Worm (Caenorhabditis elegans): ENCODE measurements around the gene Y39A3CL.7.

Y39A3CL.7 gene

DNA sequence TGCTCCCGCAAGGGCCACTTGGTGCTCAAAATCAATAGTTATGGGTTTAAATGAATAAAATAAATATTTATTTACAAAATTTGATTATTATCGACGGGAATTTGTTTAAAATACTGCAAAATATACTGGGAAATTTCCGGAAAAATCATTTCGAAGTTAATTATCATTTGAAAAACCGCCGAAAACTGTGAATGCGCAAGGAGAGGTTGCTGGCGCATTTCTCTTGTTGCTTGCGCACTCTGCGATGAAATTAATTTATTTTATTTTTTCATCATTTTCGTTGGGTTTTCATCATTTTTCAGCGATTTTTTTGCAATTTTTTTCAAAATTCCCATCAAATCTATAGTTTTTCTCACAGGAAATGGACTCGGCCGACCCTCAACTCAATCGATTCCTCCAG lies 34.8 kb downstream of the Y39A3CL.7 start, which contains the start of gene ddp-1 (continued):
- TF ChIP-seq nhr-129 (tag; optimal IDR thresholded peaks at IDR 0.05) (peak; percentile 78), sma-3 (GFP tag; optimal IDR thresholded peaks at IDR 0.05) (peak; percentile 96), elt-1 (tag; optimal IDR thresholded peaks at IDR 0.05) (no peak), nhr-11 (tag; optimal IDR thresholded peaks at IDR 0.05) (no peak), unc-62 (GFP tag; optimal IDR thresholded peaks at IDR 0.05) (peak; percentile 82), ceh-82 (tag; optimal IDR thresholded peaks at IDR 0.05) (peak; percentile 83), blmp-1 (tag; optimal IDR thresholded peaks at IDR 0.05; ENCODE audit: insufficient read depth) (peak; percentile 71), nhr-10 (tag; optimal IDR thresholded peaks at IDR 0.05) (peak; percentile 91), skn-1 (tag; optimal IDR thresholded peaks at IDR 0.05) (no peak), zag-1 (tag; optimal IDR thresholded peaks at IDR 0.05) (peak; percentile 80), mbf-1 (tag; optimal IDR thresholded peaks at IDR 0.05) (peak; percentile 41), unc-55 (GFP tag; optimal IDR thresholded peaks at IDR 0.05) (peak; percentile 99), ama-1 (optimal IDR thresholded peaks at IDR 0.05) (peak; percentile 87), ceh-16 (tag; optimal IDR thresholded peaks at IDR 0.05) (peak; percentile 81), lin-13 (GFP tag; optimal IDR thresholded peaks at IDR 0.05) (peak; percentile 97)

DNA sequence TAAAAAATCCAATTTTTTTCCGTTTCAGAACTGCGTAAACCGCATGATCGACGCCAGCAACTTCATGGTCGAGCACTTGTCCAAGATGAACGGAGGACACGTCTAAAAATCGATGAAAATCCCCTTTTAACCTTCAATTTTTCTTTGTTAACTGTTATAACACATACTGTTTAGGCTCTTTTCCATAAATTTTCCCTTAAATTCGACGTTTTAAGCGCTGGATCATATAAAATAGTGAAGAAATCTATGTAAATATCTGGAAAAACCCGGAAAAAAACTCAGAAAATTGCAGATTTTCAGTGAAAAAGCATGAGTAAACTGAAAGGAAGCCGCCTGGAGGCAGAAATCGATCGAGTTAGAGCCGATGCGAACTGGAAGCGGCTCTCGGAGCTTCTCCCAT lies 35.4 kb downstream of the Y39A3CL.7 start, which contains the start of gene ttc-7:
TSS of gene ttc-7 (plus strand) at position 301 of the 400 bp plus-strand sequence.
- no peak for TF ChIP-seq nhr-12 (tag; optimal IDR thresholded peaks at IDR 0.05)

- no peak for TF ChIP-seq C34F6.9 (tag; optimal IDR thresholded peaks at IDR 0.05)
Measured at ce11 chrIII:1876267-1876865, 51.6 kb downstream of the Y39A3CL.7 start.

- TF ChIP-seq elt-3 (tag; optimal IDR thresholded peaks at IDR 0.05), result no peak
- no peak for TF ChIP-seq ztf-1 (GFP tag; conservative IDR thresholded peaks at IDR 0.05)
- TF ChIP-seq lin-13 (GFP tag; optimal IDR thresholded peaks at IDR 0.05), result peak; percentile 53
- no peak for TF ChIP-seq nhr-77 (tag; optimal IDR thresholded peaks at IDR 0.05)
- TF ChIP-seq skn-1 (tag; optimal IDR thresholded peaks at IDR 0.05), result no peak
- no peak for TF ChIP-seq alr-1 (tag; optimal IDR thresholded peaks at IDR 0.05)
- no peak for TF ChIP-seq elt-1 (tag; optimal IDR thresholded peaks at IDR 0.05)
- peak in 1 of 2 experiments; percentile 60 for TF ChIP-seq lsy-2 (tag; optimal IDR thresholded peaks at IDR 0.05)
- no peak for TF ChIP-seq ceh-82 (tag; optimal IDR thresholded peaks at IDR 0.05)
- TF ChIP-seq nhr-11 (tag; optimal IDR thresholded peaks at IDR 0.05), result no peak
- TF ChIP-seq ceh-16 (tag; optimal IDR thresholded peaks at IDR 0.05), result no peak
- no peak for TF ChIP-seq crh-2 (tag; optimal IDR thresholded peaks at IDR 0.05)
- no peak for TF ChIP-seq peb-1 (tag; optimal IDR thresholded peaks at IDR 0.05)
- no peak for TF ChIP-seq ama-1 (optimal IDR thresholded peaks at IDR 0.05)
- TF ChIP-seq nhr-12 (tag; optimal IDR thresholded peaks at IDR 0.05), result no peak
- TF ChIP-seq ztf-11 (tag; optimal IDR thresholded peaks at IDR 0.05), result no peak
Measured at ce11 chrIII:1877189-1877588, 52.5 kb downstream of the Y39A3CL.7 start.

ce11 chrIII:1878065-1878464 lies 53.3 kb downstream of the Y39A3CL.7 start, which contains the start of gene smi-1:
smi-1 (plus strand) TSS chrIII:1878365.
- TF ChIP-seq fos-1 (tag; optimal IDR thresholded peaks at IDR 0.05) (no peak), nhr-21 (tag; optimal IDR thresholded peaks at IDR 0.05) (no peak), elt-3 (tag; optimal IDR thresholded peaks at IDR 0.05) (no peak), unc-62 (GFP tag; optimal IDR thresholded peaks at IDR 0.05) (no peak), unc-55 (GFP tag; optimal IDR thresholded peaks at IDR 0.05) (no peak), elt-1 (tag; optimal IDR thresholded peaks at IDR 0.05) (no peak), ztf-1 (GFP tag; conservative IDR thresholded peaks at IDR 0.05) (no peak), mab-5 (tag; optimal IDR thresholded peaks at IDR 0.05) (no peak), mdl-1 (tag; optimal IDR thresholded peaks at IDR 0.05) (no peak), ceh-16 (tag; optimal IDR thresholded peaks at IDR 0.05) (no peak), sma-3 (GFP tag; optimal IDR thresholded peaks at IDR 0.05) (no peak)

ce11 chrIII:1878918-1879317 lies 54.2 kb downstream of the Y39A3CL.7 start:
- no peak for TF ChIP-seq crh-2 (tag; optimal IDR thresholded peaks at IDR 0.05)
- TF ChIP-seq fos-1 (tag; optimal IDR thresholded peaks at IDR 0.05), result no peak

ce11 chrIII:1880221-1880620 lies 55.5 kb downstream of the Y39A3CL.7 start:
- TF ChIP-seq unc-62 (GFP tag; optimal IDR thresholded peaks at IDR 0.05) (no peak), nhr-23 (tag; optimal IDR thresholded peaks at IDR 0.05) (no peak), blmp-1 (tag; optimal IDR thresholded peaks at IDR 0.05; ENCODE audit: insufficient read depth) (no peak), lin-39 (tag; optimal IDR thresholded peaks at IDR 0.05) (no peak), nhr-21 (tag; optimal IDR thresholded peaks at IDR 0.05) (no peak), nhr-129 (tag; optimal IDR thresholded peaks at IDR 0.05) (no peak), R02D3.7 (tag; optimal IDR thresholded peaks at IDR 0.05) (no peak), dmd-4 (tag; optimal IDR thresholded peaks at IDR 0.05) (no peak), ztf-11 (tag; optimal IDR thresholded peaks at IDR 0.05) (no peak), unc-55 (GFP tag; optimal IDR thresholded peaks at IDR 0.05) (no peak), nhr-6 (tag; optimal IDR thresholded peaks at IDR 0.05) (no peak), nhr-77 (tag; optimal IDR thresholded peaks at IDR 0.05) (no peak), mbf-1 (tag; optimal IDR thresholded peaks at IDR 0.05) (no peak), egl-27 (tag; optimal IDR thresholded peaks at IDR 0.05) (no peak), aly-2 (tag; optimal IDR thresholded peaks at IDR 0.05) (no peak)

Measured in whole organism, L2 larva.